Fruit fly (Drosophila melanogaster): ENCODE results near the gene Adh.

Gene Adh

dm6 chr2L:14571673-14572461 is 43.5 kb upstream of the Adh start (continued):
- TF ChIP-seq eg (GFP tag; IDR thresholded peaks at IDR 0.05) (no peak), Eip75B (GFP tag; optimal IDR thresholded peaks at IDR 0.05) (peak; percentile 83), net (GFP tag; optimal IDR thresholded peaks at IDR 0.05) (peak; percentile 16), acj6 (GFP tag; optimal IDR thresholded peaks at IDR 0.05) (peak; percentile 54), CG1621 (tag; optimal IDR thresholded peaks at IDR 0.05) (no peak), topi (GFP tag; optimal IDR thresholded peaks at IDR 0.05) (peak; percentile 22), CG4318 (GFP tag; optimal IDR thresholded peaks at IDR 0.05) (peak; percentile 1), ss (GFP tag; optimal IDR thresholded peaks at IDR 0.05) (peak in 1 of 2 experiments; percentile 95), achi (GFP tag; optimal IDR thresholded peaks at IDR 0.05) (peak; percentile 53), fd59A (GFP tag; optimal IDR thresholded peaks at IDR 0.05) (peak; percentile 53), Lpt (GFP tag; optimal IDR thresholded peaks at IDR 0.05) (no peak), CG10631 (GFP tag; optimal IDR thresholded peaks at IDR 0.05) (peak; percentile 37)

DNA sequence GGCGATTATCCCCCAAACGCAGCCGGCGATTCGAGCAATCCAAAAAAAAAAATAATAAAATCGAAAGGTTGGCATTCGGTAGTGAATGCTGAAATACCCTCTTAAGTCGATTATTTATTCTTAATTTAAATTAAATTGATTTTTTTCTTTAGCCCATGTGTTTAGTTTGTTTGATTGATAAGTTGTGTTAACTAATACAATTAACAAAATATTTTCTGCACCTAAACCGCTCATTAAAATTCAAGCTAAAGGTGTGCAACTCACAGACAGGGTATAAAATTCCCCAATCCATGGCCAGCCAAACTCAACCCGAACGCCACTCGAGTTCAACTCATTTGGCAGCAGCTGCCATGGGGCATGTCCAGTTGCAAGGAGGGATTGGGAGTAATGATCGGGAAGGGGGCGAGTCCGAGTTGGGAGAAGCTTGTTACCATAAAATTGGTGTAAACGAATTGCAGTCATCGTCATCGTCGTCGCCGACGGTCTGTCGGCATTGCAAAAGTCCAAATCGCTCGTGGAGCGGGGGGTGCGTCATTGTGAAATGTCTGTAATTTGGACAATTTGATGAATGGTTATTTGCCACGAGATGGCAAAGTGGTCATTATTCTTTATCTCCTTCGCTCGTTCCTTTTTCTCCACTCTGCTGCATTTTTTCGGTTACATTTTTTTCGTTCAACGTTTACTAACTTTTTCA is 42.0 kb upstream of the Adh start:
- peak; percentile 77 for TF ChIP-seq CG8632 (GFP tag; optimal IDR thresholded peaks at IDR 0.05)
- TF ChIP-seq net (GFP tag; optimal IDR thresholded peaks at IDR 0.05), result peak; percentile 58
- TF ChIP-seq CG34406 (GFP tag; optimal IDR thresholded peaks at IDR 0.05), result peak; percentile 81
- peak; percentile 63 for TF ChIP-seq CG7368 (GFP tag; optimal IDR thresholded peaks at IDR 0.05)
- peak; percentile 64 for TF ChIP-seq Blimp-1 (GFP tag; optimal IDR thresholded peaks at IDR 0.05)
- peak; percentile 79 for TF ChIP-seq Hr39 (GFP tag; optimal IDR thresholded peaks at IDR 0.05)
- peak; percentile 55 for TF ChIP-seq CG10669 (GFP tag; optimal IDR thresholded peaks at IDR 0.05)
- peak; percentile 78 for TF ChIP-seq acj6 (GFP tag; optimal IDR thresholded peaks at IDR 0.05)
- no peak for TF ChIP-seq CG1621 (tag; optimal IDR thresholded peaks at IDR 0.05)
- peak; percentile 83 for TF ChIP-seq eg (GFP tag; IDR thresholded peaks at IDR 0.05)
- peak; percentile 90 for TF ChIP-seq cyc (GFP tag; optimal IDR thresholded peaks at IDR 0.05)
- TF ChIP-seq CG11762 (GFP tag; optimal IDR thresholded peaks at IDR 0.05; ENCODE audit: insufficient read depth), result peak; percentile 60
- peak; percentile 92 for TF ChIP-seq Met (GFP tag; optimal IDR thresholded peaks at IDR 0.05)
- peak; percentile 84 for TF ChIP-seq Sox102F (GFP tag; optimal IDR thresholded peaks at IDR 0.05)
- peak; percentile 63 for TF ChIP-seq CG32006 (GFP tag; optimal IDR thresholded peaks at IDR 0.05)
- TF ChIP-seq salr (GFP tag; optimal IDR thresholded peaks at IDR 0.05), result peak in 1 of 2 experiments; percentile 0
- peak; percentile 67 for TF ChIP-seq CG8319 (GFP tag; optimal IDR thresholded peaks at IDR 0.05)
- TF ChIP-seq svp (GFP tag), result peak; percentile 98
- peak; percentile 75 for TF ChIP-seq Sox14 (GFP tag; optimal IDR thresholded peaks at IDR 0.05)
- TF ChIP-seq esn (GFP tag; optimal IDR thresholded peaks at IDR 0.05), result peak; percentile 93
- TF ChIP-seq dsx (GFP tag; optimal IDR thresholded peaks at IDR 0.05; ENCODE audit: poor library complexity, severe bottlenecking), result peak; percentile 55
- peak; percentile 87 for TF ChIP-seq CG6792 (GFP tag; optimal IDR thresholded peaks at IDR 0.05)
- peak; percentile 54 for TF ChIP-seq CG6276 (GFP tag; optimal IDR thresholded peaks at IDR 0.05)
- no peak for TF ChIP-seq Hr38 (GFP tag; optimal IDR thresholded peaks at IDR 0.05)
- peak; percentile 69 for TF ChIP-seq Sox15 (GFP tag; optimal IDR thresholded peaks at IDR 0.05)
- TF ChIP-seq CG8119 (GFP tag; IDR thresholded peaks at IDR 0.05), result peak; percentile 88
- TF ChIP-seq CG11902 (GFP tag; optimal IDR thresholded peaks at IDR 0.05), result peak; percentile 85
- TF ChIP-seq spab (GFP tag; optimal IDR thresholded peaks at IDR 0.05), result peak; percentile 48
- TF ChIP-seq CG16779 (tag; optimal IDR thresholded peaks at IDR 0.05), result peak; percentile 57
- peak; percentile 92 for TF ChIP-seq topi (GFP tag; optimal IDR thresholded peaks at IDR 0.05)
- no peak for TF ChIP-seq CG9139 (GFP tag; optimal IDR thresholded peaks at IDR 0.05)
- TF ChIP-seq ss (GFP tag; optimal IDR thresholded peaks at IDR 0.05), result peak; percentile 74 to 79
- peak; percentile 81 for TF ChIP-seq CG3919 (GFP tag; optimal IDR thresholded peaks at IDR 0.05)
- peak; percentile 85 for TF ChIP-seq Eip75B (GFP tag; optimal IDR thresholded peaks at IDR 0.05)
- peak; percentile 80 for TF ChIP-seq OdsH (GFP tag; optimal IDR thresholded peaks at IDR 0.05)
- peak; percentile 83 for TF ChIP-seq CG31627 (GFP tag; optimal IDR thresholded peaks at IDR 0.05)
- TF ChIP-seq lz (GFP tag; optimal IDR thresholded peaks at IDR 0.05), result peak; percentile 88
- TF ChIP-seq CG10631 (GFP tag; optimal IDR thresholded peaks at IDR 0.05), result peak; percentile 66
- peak; percentile 87 for TF ChIP-seq Smox (GFP tag; optimal IDR thresholded peaks at IDR 0.05)
- peak; percentile 97 for TF ChIP-seq Eip78C (GFP tag)
- peak; percentile 47 for TF ChIP-seq fd85E (GFP tag; optimal IDR thresholded peaks at IDR 0.05)
- peak; percentile 73 for TF ChIP-seq vri (GFP tag; optimal IDR thresholded peaks at IDR 0.05)
